Fruit fly (Drosophila melanogaster) whole organism, embryonic: Measurements from ENCODE around the gene MtnE.

ENCODE experiments used
- BtbVII ChIP-seq: fragments of 200-800 bp; sonication (Bioruptor generic); optimal IDR thresholded peaks from 3 replicates; lab custom pipeline; 2017; ENCODE audit warnings: missing biosample characterization, mild to moderate bottlenecking, missing genetic modification characterization
- CG10565 ChIP-seq: fragments of 200-800 bp; sonication (Bioruptor generic); optimal IDR thresholded peaks from 3 replicates; lab custom pipeline; 2016; ENCODE audit warnings: missing biosample characterization, mild to moderate bottlenecking, missing genetic modification characterization
- CG1233 ChIP-seq: fragments of 200-800 bp; sonication (Bioruptor generic); optimal IDR thresholded peaks from 4 replicates; lab custom pipeline; 2018; ENCODE audit warnings: missing biosample characterization, mild to moderate bottlenecking, missing genetic modification characterization
- CG12391 ChIP-seq: fragments of 200-800 bp; sonication (Bioruptor generic); optimal IDR thresholded peaks from 3 replicates; lab custom pipeline; 2018; ENCODE audit warnings: missing biosample characterization, mild to moderate bottlenecking, missing genetic modification characterization, moderate library complexity
- CG13287 ChIP-seq: fragments of 200-800 bp; sonication (Bioruptor generic); IDR thresholded peaks from 2 replicates; pipeline ENCODE4 v1.3.6; 2022; ENCODE audit warnings: missing biosample characterization, missing genetic modification characterization; ENCODE audit not compliant: partially characterized antibody
- CG15601 ChIP-seq: fragments of 200-800 bp; sonication (Bioruptor generic); optimal IDR thresholded peaks from 3 replicates; lab custom pipeline; 2019; ENCODE audit warnings: missing biosample characterization, mild to moderate bottlenecking, missing genetic modification characterization, moderate library complexity
- CG15696 ChIP-seq: fragments of 200-800 bp; sonication (Bioruptor generic); optimal IDR thresholded peaks from 2 replicates; lab custom pipeline; 2019; ENCODE audit warnings: missing biosample characterization, mild to moderate bottlenecking, missing genetic modification characterization, moderate library complexity
- CG16863 ChIP-seq: fragments of 200-800 bp; sonication (Bioruptor generic); optimal IDR thresholded peaks from 3 replicates; lab custom pipeline; 2016; ENCODE audit warnings: missing biosample characterization, missing genetic modification characterization
- CG17612 ChIP-seq: fragments of 200-800 bp; sonication (Bioruptor generic); IDR thresholded peaks from 2 replicates; pipeline ENCODE4 v1.3.6; 2022; ENCODE audit warnings: missing biosample characterization, missing genetic modification characterization
- CG18764 ChIP-seq: fragments of 200-800 bp; sonication (Bioruptor generic); optimal IDR thresholded peaks from 3 replicates; lab custom pipeline; 2016; ENCODE audit warnings: missing biosample characterization, missing genetic modification characterization
- CG2875 ChIP-seq: fragments of 200-800 bp; sonication (Bioruptor generic); optimal IDR thresholded peaks from 2 replicates; lab custom pipeline; 2017; ENCODE audit warnings: missing biosample characterization, mild to moderate bottlenecking, missing genetic modification characterization, missing genetic modification reagents
- CG3407 ChIP-seq: fragments of 200-800 bp; sonication (Bioruptor generic); optimal IDR thresholded peaks from 2 replicates; lab custom pipeline; 2018; ENCODE audit warnings: missing biosample characterization, mild to moderate bottlenecking, missing genetic modification characterization
- CG3838 ChIP-seq: fragments of 200-800 bp; sonication (Bioruptor generic); optimal IDR thresholded peaks from 3 replicates; lab custom pipeline; 2016; ENCODE audit warnings: missing biosample characterization, missing genetic modification characterization
- CG4328 ChIP-seq: fragments of 200-800 bp; sonication (Bioruptor generic); optimal IDR thresholded peaks from 3 replicates; lab custom pipeline; 2017; ENCODE audit warnings: missing biosample characterization, missing genetic modification reagents, missing genetic modification characterization
- CG5245 ChIP-seq: fragments of 200-800 bp; sonication (Bioruptor generic); optimal IDR thresholded peaks from 3 replicates; lab custom pipeline; 2016; ENCODE audit warnings: missing biosample characterization, missing genetic modification characterization
- CG6683 ChIP-seq: fragments of 200-800 bp; sonication (Bioruptor generic); optimal IDR thresholded peaks from 2 replicates; lab custom pipeline; 2017; ENCODE audit warnings: missing biosample characterization, mild to moderate bottlenecking, missing genetic modification characterization, missing genetic modification reagents
- CG7372 ChIP-seq: fragments of 200-800 bp; sonication (Bioruptor generic); IDR thresholded peaks from 2 replicates; pipeline ENCODE4 v1.3.6; 2022; ENCODE audit warnings: missing biosample characterization, missing genetic modification characterization
- CG7928 ChIP-seq: fragments of 200-800 bp; sonication (Bioruptor generic); optimal IDR thresholded peaks from 2 replicates; lab custom pipeline; 2017; ENCODE audit warnings: missing biosample characterization, mild to moderate bottlenecking, missing genetic modification characterization
- CG8089 ChIP-seq: fragments of 200-800 bp; sonication (Bioruptor generic); optimal IDR thresholded peaks from 3 replicates; lab custom pipeline; 2016; ENCODE audit warnings: missing biosample characterization, missing genetic modification characterization
- CoRest ChIP-seq: fragments of 200-800 bp; sonication (Bioruptor generic); optimal IDR thresholded peaks from 3 replicates; lab custom pipeline; 2018; ENCODE audit warnings: missing biosample characterization, mild to moderate bottlenecking, missing genetic modification characterization, moderate library complexity
- Ets65A ChIP-seq: fragments of 200-800 bp; sonication (Bioruptor generic); peaks from one replicate; lab custom pipeline; 2016; ENCODE audit warnings: missing biosample characterization, missing genetic modification characterization
- HLH3B ChIP-seq: fragments of 200-800 bp; sonication (Bioruptor generic); IDR thresholded peaks from 2 replicates; pipeline ENCODE4 v1.3.6; 2022; ENCODE audit warnings: missing biosample characterization, missing genetic modification characterization
- Nf-YC ChIP-seq: fragments of 200-800 bp; optimal IDR thresholded peaks from 3 replicates; lab custom pipeline; 2019; ENCODE audit warnings: missing biosample characterization, mild to moderate bottlenecking, missing genetic modification characterization, moderate library complexity
- Xbp1 ChIP-seq: fragments of 200-800 bp; sonication (Bioruptor generic); optimal IDR thresholded peaks from 3 replicates; lab custom pipeline; 2016; ENCODE audit warnings: missing biosample characterization, mild to moderate bottlenecking, missing genetic modification characterization
- chn ChIP-seq: fragments of 200-800 bp; sonication (Bioruptor generic); optimal IDR thresholded peaks from 2 replicates; lab custom pipeline; 2016; ENCODE audit warnings: missing biosample characterization, missing genetic modification characterization
- corto ChIP-seq: fragments of 200-800 bp; sonication (Bioruptor generic); optimal IDR thresholded peaks from 2 replicates; lab custom pipeline; 2016; ENCODE audit warnings: missing biosample characterization, mild to moderate bottlenecking, missing genetic modification characterization, moderate library complexity
- dan ChIP-seq: fragments of 200-800 bp; sonication (Bioruptor generic); IDR thresholded peaks from 2 replicates; pipeline ENCODE4 v1.3.6; 2022; ENCODE audit warnings: missing biosample characterization, missing genetic modification characterization
- eyg ChIP-seq: fragments of 200-800 bp; sonication (Bioruptor generic); optimal IDR thresholded peaks from 3 replicates; lab custom pipeline; 2016; ENCODE audit warnings: missing biosample characterization, missing genetic modification characterization
- gcm ChIP-seq: fragments of 200-800 bp; sonication (Bioruptor generic); optimal IDR thresholded peaks from 2 replicates; lab custom pipeline; 2019; ENCODE audit warnings: missing biosample characterization, mild to moderate bottlenecking, missing genetic modification characterization, moderate library complexity
- grn ChIP-seq: fragments of 200-800 bp; sonication (Bioruptor generic); optimal IDR thresholded peaks from 3 replicates; lab custom pipeline; 2017; ENCODE audit warnings: missing biosample characterization, missing genetic modification characterization
- gsb ChIP-seq: fragments of 200-800 bp; sonication (Bioruptor generic); IDR thresholded peaks from 2 replicates; pipeline ENCODE4 v1.3.6; 2022; ENCODE audit warnings: missing biosample characterization, missing genetic modification characterization
- hbn ChIP-seq: fragments of 200-800 bp; sonication (Bioruptor generic); IDR thresholded peaks from 2 replicates; pipeline ENCODE4 v1.3.6; 2022; ENCODE audit warnings: missing biosample characterization, missing genetic modification characterization; ENCODE audit not compliant: partially characterized antibody
- mam ChIP-seq: fragments of 200-800 bp; sonication (Bioruptor generic); optimal IDR thresholded peaks from 3 replicates; lab custom pipeline; 2016; ENCODE audit warnings: missing biosample characterization, missing genetic modification characterization
- mld ChIP-seq: fragments of 200-800 bp; sonication (Bioruptor generic); IDR thresholded peaks from 3 replicates; pipeline ENCODE4 v1.3.6; 2022; ENCODE audit warnings: missing biosample characterization, missing genetic modification characterization; ENCODE audit not compliant: partially characterized antibody
- onecut ChIP-seq: fragments of 200-800 bp; sonication (Bioruptor generic); IDR thresholded peaks from 2 replicates; pipeline ENCODE4 v1.3.6; 2022; ENCODE audit warnings: missing biosample characterization, missing genetic modification characterization
- repo ChIP-seq: fragments of 200-800 bp; sonication (Bioruptor generic); optimal IDR thresholded peaks from 2 replicates; lab custom pipeline; 2016; ENCODE audit warnings: missing biosample characterization, missing genetic modification characterization
- salm ChIP-seq: fragments of 200-800 bp; sonication (Bioruptor generic); optimal IDR thresholded peaks from 2 replicates; lab custom pipeline; 2018; ENCODE audit warnings: missing biosample characterization, mild to moderate bottlenecking, missing genetic modification characterization
- slp2 ChIP-seq: fragments of 200-800 bp; sonication (Bioruptor generic); optimal IDR thresholded peaks from 2 replicates; lab custom pipeline; 2016; ENCODE audit warnings: missing biosample characterization, missing genetic modification characterization
- vnd ChIP-seq: fragments of 200-800 bp; sonication (Bioruptor generic); IDR thresholded peaks from 3 replicates; pipeline ENCODE4 v1.3.6; 2022; ENCODE audit warnings: missing biosample characterization, missing genetic modification characterization; ENCODE audit not compliant: partially characterized antibody
- zf30C ChIP-seq: fragments of 200-800 bp; sonication (Bioruptor generic); optimal IDR thresholded peaks from 3 replicates; lab custom pipeline; 2018; ENCODE audit warnings: missing biosample characterization, mild to moderate bottlenecking, missing genetic modification characterization

Gene MtnE

dm6 chr3R:20503646-20504045 lies 30.9 kb downstream of the MtnE start, which contains the start of gene MtnB:
MtnB (minus strand) TSS chr3R:20503746.
- TF ChIP-seq Ets65A (GFP tag; lab: Kevin White, UChicago) (peak; percentile 45), Xbp1 (GFP tag; lab: Kevin White, UChicago) (no peak), slp2 (no peak), dan (GFP tag; lab: Robert Waterston, UW) (no peak), vnd (no peak), CG1233 (GFP tag; lab: Kevin White, UChicago) (no peak), CG18764 (GFP tag; lab: Kevin White, UChicago) (no peak), CG2875 (GFP tag; lab: Kevin White, UChicago) (no peak), CG7372 (GFP tag; lab: Robert Waterston, UW) (peak; percentile 71), CG10565 (GFP tag; lab: Kevin White, UChicago) (no peak), CG15601 (tag; lab: Kevin White, UChicago) (no peak), CoRest (tag; lab: Kevin White, UChicago) (no peak), HLH3B (GFP tag; lab: Robert Waterston, UW) (0 out of 2 replicates have a peak, but pooled peaks have one; percentile 13), zf30C (GFP tag; lab: Kevin White, UChicago) (no peak), CG6683 (GFP tag; lab: Kevin White, UChicago) (no peak), Nf-YC (tag; lab: Kevin White, UChicago) (no peak)

- TF ChIP-seq CG16863, result no peak
- no peak for TF ChIP-seq CG4328 (GFP tag; lab: Kevin White, UChicago)
- no peak for TF ChIP-seq repo (GFP tag; lab: Kevin White, UChicago)
- no peak for TF ChIP-seq gsb
- no peak for TF ChIP-seq CG13287
- no peak for TF ChIP-seq eyg
- no peak for TF ChIP-seq BtbVII (GFP tag; lab: Kevin White, UChicago)
- no peak for TF ChIP-seq CG7928 (GFP tag; lab: Kevin White, UChicago)
- no peak for TF ChIP-seq salm
- no peak for TF ChIP-seq CG15696 (tag; lab: Kevin White, UChicago)
- no peak for TF ChIP-seq chn (GFP tag; lab: Kevin White, UChicago)
- no peak for TF ChIP-seq CG8089 (GFP tag; lab: Kevin White, UChicago)
- TF ChIP-seq Xbp1 (GFP tag; lab: Kevin White, UChicago), result no peak
- no peak for TF ChIP-seq CG3407
- TF ChIP-seq CG12391 (tag; lab: Kevin White, UChicago), result no peak
- TF ChIP-seq CG3838 (GFP tag; lab: Kevin White, UChicago), result no peak
- TF ChIP-seq mld, result no peak
- TF ChIP-seq CG5245 (GFP tag; lab: Kevin White, UChicago), result no peak
- TF ChIP-seq CG17612 (GFP tag; lab: Robert Waterston, UW), result no peak
Measured at dm6 chr3R:20501910-20502309, 32.6 kb downstream of the MtnE start, which contains the start of gene CG46441. CG46441 (minus strand) TSS chr3R:20502010.

dm6 chr3R:20501327-20501726 lies 33.2 kb downstream of the MtnE start, which contains the start of gene Dic2:
Dic2 (minus strand) TSS chr3R:20501427.
- TF ChIP-seq corto, result no peak
- no peak for TF ChIP-seq grn
- TF ChIP-seq onecut (GFP tag; lab: Robert Waterston, UW), result no peak
- TF ChIP-seq hbn (GFP tag; lab: Robert Waterston, UW), result no peak
- TF ChIP-seq gcm (GFP tag; lab: Kevin White, UChicago), result no peak
- no peak for TF ChIP-seq mam (GFP tag; lab: Kevin White, UChicago)
- TF ChIP-seq, all 482 proteins: peak for 0
